Fruit fly (Drosophila melanogaster): ENCODE measurements around the gene Sgt.
A peak's percentile ranks its signal among the peaks of the same experiment; 100 is the strongest.

Gene Sgt

DNA sequence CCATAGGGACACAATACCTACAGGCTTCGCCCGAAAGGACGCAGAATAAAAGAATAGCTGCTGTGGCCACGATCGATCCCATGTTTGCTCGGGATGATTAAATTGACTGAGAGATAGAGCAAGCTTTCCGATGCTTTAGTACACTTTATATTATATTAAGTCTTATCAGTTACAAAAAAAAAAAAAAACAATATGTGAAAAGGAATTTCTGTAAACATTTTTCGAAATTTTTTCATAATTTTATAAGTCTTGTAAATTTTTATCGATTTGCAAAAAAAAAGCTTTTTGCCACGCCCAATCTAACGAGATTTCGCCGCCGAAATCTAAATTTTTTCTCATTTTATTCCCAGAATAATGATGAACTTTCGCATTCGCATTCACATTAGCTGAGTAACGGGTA is 13.5 kb upstream of the Sgt start, which contains the start of gene CG18563:
Gene CG18563, minus strand, starts transcription at position 101 of the 400 bp plus-strand sequence.
- TF ChIP-seq ttk (GFP tag; IDR thresholded peaks at IDR 0.05) (no peak), hkb (optimal IDR thresholded peaks at IDR 0.05) (no peak), hkb (GFP tag; IDR thresholded peaks at IDR 0.05) (no peak), CG6854 (GFP tag; optimal IDR thresholded peaks at IDR 0.05) (no peak), disco-r (GFP tag; optimal IDR thresholded peaks at IDR 0.05) (no peak), CG11093 (GFP tag; IDR thresholded peaks at IDR 0.05) (no peak), Atf6 (GFP tag; IDR thresholded peaks at IDR 0.05) (no peak), Lpt (GFP tag; optimal IDR thresholded peaks at IDR 0.05) (no peak), zfh1 (GFP tag; IDR thresholded peaks at IDR 0.05) (no peak), run (tag; optimal IDR thresholded peaks at IDR 0.05) (no peak), kni (GFP tag; optimal IDR thresholded peaks at IDR 0.05) (no peak)

DNA sequence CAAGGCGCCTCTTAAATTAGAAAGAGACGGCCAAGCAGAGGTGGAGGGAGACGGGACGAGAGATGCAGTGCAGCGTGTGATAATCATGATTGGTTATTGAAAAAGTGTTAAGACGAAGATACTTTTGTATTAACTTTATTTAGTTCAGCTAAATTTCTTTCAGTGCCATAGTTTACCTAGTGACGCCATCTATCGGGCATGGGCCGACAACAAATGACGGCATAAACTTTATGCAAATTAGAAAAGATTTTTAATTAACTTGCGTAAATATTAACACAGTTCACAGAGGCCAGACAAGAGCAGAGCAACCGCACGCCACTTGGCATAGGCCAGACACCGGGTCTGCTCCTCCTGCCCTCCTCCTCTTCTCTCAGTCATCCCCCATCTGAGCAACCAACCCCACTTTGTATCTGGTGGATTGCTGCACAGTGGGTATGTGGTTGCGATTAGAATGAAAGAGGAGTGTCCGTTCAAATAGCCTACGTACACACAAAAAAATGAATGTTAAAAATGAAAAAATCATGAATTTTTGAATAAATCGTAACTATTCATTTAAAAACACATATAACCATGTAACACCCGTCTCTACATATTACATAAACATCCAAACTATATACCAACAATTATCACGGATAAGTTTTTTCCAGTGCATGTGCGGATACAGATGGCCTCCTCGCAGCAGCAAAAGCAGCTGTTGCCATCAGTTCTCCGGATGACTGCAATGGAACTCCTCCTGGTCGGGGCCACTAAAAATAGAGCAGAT is 5.3 kb upstream of the Sgt start:
- TF ChIP-seq zfh1 (GFP tag; IDR thresholded peaks at IDR 0.05) (peak; percentile 82), CG4730 (GFP tag; IDR thresholded peaks at IDR 0.05) (peak; percentile 30; the same call in 1 of the 2 replicates), CG14667 (GFP tag; IDR thresholded peaks at IDR 0.05) (peak; percentile 69; the same call in 1 of the 2 replicates), pb (GFP tag; optimal IDR thresholded peaks at IDR 0.05) (peak; percentile 75), gce (GFP tag; IDR thresholded peaks at IDR 0.05) (peak; percentile 68; the same call in 2 of the 3 replicates), Kr (GFP tag; optimal IDR thresholded peaks at IDR 0.05) (no peak), CG18619 (GFP tag; optimal IDR thresholded peaks at IDR 0.05) (peak; percentile 70), CG33557 (GFP tag; optimal IDR thresholded peaks at IDR 0.05) (peak; percentile 60), fd102C (GFP tag; optimal IDR thresholded peaks at IDR 0.05) (no peak), CG17612 (GFP tag; IDR thresholded peaks at IDR 0.05) (no peak), Oli (tag; optimal IDR thresholded peaks at IDR 0.05) (peak; percentile 82), CG18476 (GFP tag; optimal IDR thresholded peaks at IDR 0.05) (peak; percentile 58), CG8944 (GFP tag; optimal IDR thresholded peaks at IDR 0.05) (peak; percentile 77), CG14014 (GFP tag; IDR thresholded peaks at IDR 0.05) (peak; percentile 60; the same call in 1 of the 2 replicates), CG11695 (GFP tag; IDR thresholded peaks at IDR 0.05) (peak; percentile 65), CG17802 (tag; optimal IDR thresholded peaks at IDR 0.05) (peak; percentile 43), CG7963 (GFP tag; IDR thresholded peaks at IDR 0.05; ENCODE audit: partially characterized antibody) (no peak), mam (GFP tag; optimal IDR thresholded peaks at IDR 0.05) (peak; percentile 82), CG5180 (GFP tag; optimal IDR thresholded peaks at IDR 0.05) (peak; percentile 64), az2 (GFP tag; optimal IDR thresholded peaks at IDR 0.05) (peak; percentile 83), CG9817 (tag; optimal IDR thresholded peaks at IDR 0.05) (peak; percentile 70), sug (tag; optimal IDR thresholded peaks at IDR 0.05) (no peak), CG3065 (GFP tag; optimal IDR thresholded peaks at IDR 0.05) (peak; percentile 20), dysf (GFP tag; IDR thresholded peaks at IDR 0.05) (peak; percentile 85), CG2202 (tag; optimal IDR thresholded peaks at IDR 0.05) (peak; percentile 77), CG3995 (GFP tag; optimal IDR thresholded peaks at IDR 0.05) (no peak), Adf1 (GFP tag; IDR thresholded peaks at IDR 0.05) (peak; percentile 43; the same call in 1 of the 2 replicates), btn (GFP tag; optimal IDR thresholded peaks at IDR 0.05) (peak; percentile 82), dati (GFP tag; IDR thresholded peaks at IDR 0.05) (peak; percentile 38; the same call in 1 of the 2 replicates), twi (tag; optimal IDR thresholded peaks at IDR 0.05) (peak; percentile 87), CG6813 (GFP tag; optimal IDR thresholded peaks at IDR 0.05) (peak; percentile 76), run (tag; optimal IDR thresholded peaks at IDR 0.05) (peak; percentile 73), B-H1 (GFP tag; IDR thresholded peaks at IDR 0.05) (peak; percentile 65), vvl (GFP tag; IDR thresholded peaks at IDR 0.05) (peak; percentile 90), CG14710 (tag; optimal IDR thresholded peaks at IDR 0.05) (peak; percentile 84), Pdp1 (GFP tag; optimal IDR thresholded peaks at IDR 0.05) (peak; percentile 82 to 83), Asciz (GFP tag; optimal IDR thresholded peaks at IDR 0.05) (peak; percentile 74), CG17568 (GFP tag; optimal IDR thresholded peaks at IDR 0.05) (peak; percentile 68), h (optimal IDR thresholded peaks at IDR 0.05) (no peak), dm (GFP tag; optimal IDR thresholded peaks at IDR 0.05) (peak; percentile 49)
